Worm (Caenorhabditis elegans): Measurements from ENCODE around the gene F35E8.10.
"Not testable (repeated sequence)": the region's sequence is repeated elsewhere in the genome, so short reads cannot be mapped to it uniquely, and the experiment has no call there.

Gene F35E8.10

ce11 chrV:15943125-15943524, 23.0 kb upstream of the F35E8.10 start, which contains the start of gene srw-53:
srw-53 (plus strand) TSS chrV:15943425.
- TF ChIP-seq nhr-48 (tag; optimal IDR thresholded peaks at IDR 0.05) (no peak), madf-5 (GFP tag; IDR thresholded peaks at IDR 0.05) (no peak), nhr-42 (GFP tag; IDR thresholded peaks at IDR 0.05) (no peak), T20F7.1 (GFP tag; optimal IDR thresholded peaks at IDR 0.05) (no peak), F37D6.2 (tag; optimal IDR thresholded peaks at IDR 0.05) (no peak), ctbp-1 (GFP tag; IDR thresholded peaks at IDR 0.05) (no peak), nhr-10 (tag; optimal IDR thresholded peaks at IDR 0.05) (no peak), sdz-12 (GFP tag; optimal IDR thresholded peaks at IDR 0.05) (no peak), dpl-1 (GFP tag; optimal IDR thresholded peaks at IDR 0.05) (no peak), ceh-44 (GFP tag; IDR thresholded peaks at IDR 0.05) (no peak), unc-130 (GFP tag; optimal IDR thresholded peaks at IDR 0.05) (no peak), gei-8 (GFP tag; optimal IDR thresholded peaks at IDR 0.05) (no peak), F44E2.7 (GFP tag; IDR thresholded peaks at IDR 0.05) (no peak)

ce11 chrV:15940254-15940653, 20.1 kb upstream of the F35E8.10 start, which contains the start of gene srw-55:
srw-55 (minus strand) TSS chrV:15940354.
- peak in 1 of 2 experiments; percentile 66 for TF ChIP-seq unc-62 (GFP tag; optimal IDR thresholded peaks at IDR 0.05 in 1 of 2)
- no peak for TF ChIP-seq unc-62 (tag; optimal IDR thresholded peaks at IDR 0.05)
- TF ChIP-seq fkh-10 (GFP tag; optimal IDR thresholded peaks at IDR 0.05) = no peak
- TF ChIP-seq ceh-20 (GFP tag; IDR thresholded peaks at IDR 0.05) = no peak

ce11 chrV:15932390-15932789, 12.2 kb upstream of the F35E8.10 start, which contains the start of gene srw-26:
srw-26 (minus strand) TSS chrV:15932490.
- TF ChIP-seq F49E8.2 (tag; optimal IDR thresholded peaks at IDR 0.05; ENCODE audit: borderline replicate concordance) (no peak), pqm-1 (tag; optimal IDR thresholded peaks at IDR 0.05) (no peak), D1046.2 (GFP tag; IDR thresholded peaks at IDR 0.05) (no peak), cey-2 (tag; optimal IDR thresholded peaks at IDR 0.05; ENCODE audit: borderline replicate concordance, insufficient read depth) (no peak), lin-1 (GFP tag; IDR thresholded peaks at IDR 0.05) (no peak), nhr-28 (tag; optimal IDR thresholded peaks at IDR 0.05) (no peak), nhr-102 (tag; optimal IDR thresholded peaks at IDR 0.05) (no peak), egl-27 (tag; optimal IDR thresholded peaks at IDR 0.05) (no peak), Y48G9A.11 (GFP tag; IDR thresholded peaks at IDR 0.05) (no peak), ZK546.5 (tag; optimal IDR thresholded peaks at IDR 0.05) (no peak), ctbp-1 (GFP tag; IDR thresholded peaks at IDR 0.05) (no peak), dmd-6 (GFP tag; IDR thresholded peaks at IDR 0.05) (no peak), ceh-62 (tag; optimal IDR thresholded peaks at IDR 0.05) (no peak), jun-1 (tag; optimal IDR thresholded peaks at IDR 0.05) (no peak), dmd-8 (GFP tag; IDR thresholded peaks at IDR 0.05) (no peak), mes-2 (tag; optimal IDR thresholded peaks at IDR 0.05; ENCODE audit: poor library complexity, severe bottlenecking) (no peak), spr-3 (GFP tag; optimal IDR thresholded peaks at IDR 0.05) (no peak), lir-3 (tag; optimal IDR thresholded peaks at IDR 0.05) (no peak)

- TF ChIP-seq hlh-30 (tag; optimal IDR thresholded peaks at IDR 0.05; ENCODE audit: insufficient read depth); hmg-1.1 (GFP tag; IDR thresholded peaks at IDR 0.05); zag-1 (tag; optimal IDR thresholded peaks at IDR 0.05): not testable (repeated sequence)
Observed at ce11 chrV:15929882-15930281, 9.7 kb upstream of the F35E8.10 start, which contains the start of gene srbc-77. srbc-77 (plus strand) TSS chrV:15930182.

All from whole organism, L4 larva.